Fruit fly (Drosophila melanogaster) whole organism, embryonic: ENCODE results near the gene Hou.

ENCODE experiments used
- Aef1 ChIP-seq: fragments of 200-800 bp; sonication (Bioruptor generic); IDR thresholded peaks from 3 replicates; pipeline ENCODE4 v1.3.6; 2022; ENCODE audit warnings: missing biosample characterization, missing genetic modification characterization
- Asciz ChIP-seq: fragments of 200-800 bp; sonication (Bioruptor generic); optimal IDR thresholded peaks from 2 replicates; lab custom pipeline; 2017; ENCODE audit warnings: missing biosample characterization, mild to moderate bottlenecking, missing genetic modification characterization, missing genetic modification reagents
- Atf3 ChIP-seq: fragments of 200-800 bp; sonication (Bioruptor generic); optimal IDR thresholded peaks from 3 replicates; lab custom pipeline; 2016; ENCODE audit warnings: missing biosample characterization, missing genetic modification characterization
- CG10979 ChIP-seq: fragments of 200-800 bp; sonication (Bioruptor generic); optimal IDR thresholded peaks from 2 replicates; lab custom pipeline; 2018; ENCODE audit warnings: missing biosample characterization, mild to moderate bottlenecking, missing genetic modification characterization, moderate library complexity
- CG11247 ChIP-seq: fragments of 200-800 bp; sonication (Bioruptor generic); IDR thresholded peaks from 2 replicates; pipeline ENCODE4 v1.3.6; 2022; ENCODE audit warnings: missing biosample characterization, missing genetic modification characterization
- CG12104 ChIP-seq: fragments of 200-800 bp; sonication (Bioruptor generic); optimal IDR thresholded peaks from 3 replicates; lab custom pipeline; 2016; ENCODE audit warnings: missing biosample characterization, missing genetic modification characterization
- CG13775 ChIP-seq: fragments of 200-800 bp; sonication (Bioruptor generic); optimal IDR thresholded peaks from 3 replicates; lab custom pipeline; 2017; ENCODE audit warnings: missing biosample characterization, mild to moderate bottlenecking, missing genetic modification characterization
- CG15696 ChIP-seq: fragments of 200-800 bp; sonication (Bioruptor generic); optimal IDR thresholded peaks from 2 replicates; lab custom pipeline; 2019; ENCODE audit warnings: missing biosample characterization, mild to moderate bottlenecking, missing genetic modification characterization, moderate library complexity
- CG17568 ChIP-seq: fragments of 200-800 bp; sonication (Bioruptor generic); optimal IDR thresholded peaks from 2 replicates; lab custom pipeline; 2018; ENCODE audit warnings: missing biosample characterization, mild to moderate bottlenecking, missing genetic modification characterization, moderate library complexity
- CG2120 ChIP-seq: fragments of 200-800 bp; sonication (Bioruptor generic); optimal IDR thresholded peaks from 3 replicates; lab custom pipeline; 2016; ENCODE audit warnings: missing biosample characterization, missing genetic modification characterization
- CG2712 ChIP-seq: fragments of 200-800 bp; optimal IDR thresholded peaks from 3 replicates; lab custom pipeline; 2019; ENCODE audit warnings: missing biosample characterization, mild to moderate bottlenecking, missing genetic modification characterization, moderate library complexity
- CG31224 ChIP-seq: fragments of 200-800 bp; sonication (Bioruptor generic); IDR thresholded peaks from 2 replicates; pipeline ENCODE4 v1.3.6; 2022; ENCODE audit warnings: missing biosample characterization, missing genetic modification characterization
- CG32767 ChIP-seq: fragments of 200-800 bp; sonication (Bioruptor generic); IDR thresholded peaks from 2 replicates; pipeline ENCODE4 v1.3.6; 2022; ENCODE audit warnings: missing biosample characterization, missing genetic modification characterization
- CG3281 ChIP-seq: fragments of 200-800 bp; sonication (Bioruptor generic); optimal IDR thresholded peaks from 3 replicates; lab custom pipeline; 2017; ENCODE audit warnings: missing biosample characterization, mild to moderate bottlenecking, missing genetic modification characterization
- CG34422 ChIP-seq: fragments of 200-800 bp; sonication (Bioruptor generic); IDR thresholded peaks from 3 replicates; pipeline ENCODE4 v1.3.6; 2022; ENCODE audit warnings: missing biosample characterization, missing genetic modification characterization
- CG4730 ChIP-seq: fragments of 200-800 bp; sonication (Bioruptor generic); IDR thresholded peaks from 2 replicates; pipeline ENCODE4 v1.3.6; 2022; ENCODE audit warnings: missing biosample characterization, missing genetic modification characterization
- CG7745 ChIP-seq: fragments of 200-800 bp; sonication (Bioruptor generic); optimal IDR thresholded peaks from 2 replicates; lab custom pipeline; 2018; ENCODE audit warnings: missing biosample characterization, mild to moderate bottlenecking, missing genetic modification characterization, moderate library complexity
- CG8290 ChIP-seq, 3 experiments: fragments of 200-800 bp; sonication (Bioruptor generic); optimal IDR thresholded peaks; 2 replicates each; lab custom pipeline; 2016 to 2019; ENCODE audit warnings: missing biosample characterization in 3 of 3, missing genetic modification characterization in 3 of 3, mild to moderate bottlenecking in 2 of 3, moderate library complexity in 1 of 3
- CG8388 ChIP-seq: fragments of 200-800 bp; sonication (Bioruptor generic); optimal IDR thresholded peaks from 2 replicates; lab custom pipeline; 2019; ENCODE audit warnings: missing biosample characterization, mild to moderate bottlenecking, missing genetic modification characterization, moderate library complexity
- CG9876 ChIP-seq: fragments of 200-800 bp; sonication (Bioruptor generic); optimal IDR thresholded peaks from 2 replicates; lab custom pipeline; 2016; ENCODE audit warnings: missing biosample characterization, missing genetic modification characterization
- Camta ChIP-seq: fragments of 200-800 bp; sonication (Bioruptor generic); optimal IDR thresholded peaks from 2 replicates; lab custom pipeline; 2016; ENCODE audit warnings: missing biosample characterization, missing genetic modification characterization
- CkIIα-i1 ChIP-seq: fragments of 200-800 bp; sonication (Bioruptor generic); IDR thresholded peaks from 2 replicates; pipeline ENCODE4 v1.3.6; 2022; ENCODE audit warnings: missing biosample characterization, missing genetic modification characterization
- Doc3 ChIP-seq: fragments of 200-800 bp; sonication (Bioruptor generic); IDR thresholded peaks from 3 replicates; pipeline ENCODE4 v1.3.6; 2022; ENCODE audit warnings: missing biosample characterization, missing genetic modification characterization; ENCODE audit not compliant: partially characterized antibody
- Dp ChIP-seq: fragments of 200-800 bp; sonication (Bioruptor generic); optimal IDR thresholded peaks from 2 replicates; lab custom pipeline; 2018; ENCODE audit warnings: missing biosample characterization, mild to moderate bottlenecking, missing genetic modification characterization, moderate library complexity
- Fer3 ChIP-seq: fragments of 200-800 bp; sonication (Bioruptor generic); optimal IDR thresholded peaks from 2 replicates; lab custom pipeline; 2018; ENCODE audit warnings: missing biosample characterization, mild to moderate bottlenecking, missing genetic modification characterization, moderate library complexity
- H15 ChIP-seq: fragments of 200-800 bp; sonication (Bioruptor generic); IDR thresholded peaks from 3 replicates; pipeline ENCODE4 v1.3.6; 2022; ENCODE audit warnings: missing biosample characterization, missing genetic modification characterization
- HHEX ChIP-seq: fragments of 200-800 bp; sonication (Bioruptor generic); optimal IDR thresholded peaks from 3 replicates; lab custom pipeline; 2017; ENCODE audit warnings: missing biosample characterization, mild to moderate bottlenecking, missing genetic modification characterization, missing genetic modification reagents
- HLH4C ChIP-seq: fragments of 200-800 bp; sonication (Bioruptor generic); IDR thresholded peaks from 3 replicates; pipeline ENCODE4 v1.3.6; 2022; ENCODE audit warnings: missing biosample characterization, missing genetic modification characterization; ENCODE audit not compliant: partially characterized antibody
- Hand ChIP-seq: fragments of 200-800 bp; sonication (Bioruptor generic); optimal IDR thresholded peaks from 2 replicates; lab custom pipeline; 2017; ENCODE audit warnings: mild to moderate bottlenecking, missing biosample characterization, missing genetic modification reagents, missing genetic modification characterization
- Jarid2 ChIP-seq: fragments of 200-800 bp; sonication (Bioruptor generic); optimal IDR thresholded peaks from 3 replicates; lab custom pipeline; 2017; ENCODE audit warnings: mild to moderate bottlenecking, missing biosample characterization, missing genetic modification reagents, missing genetic modification characterization
- NC2β ChIP-seq: fragments of 200-800 bp; sonication (Bioruptor generic); optimal IDR thresholded peaks from 2 replicates; lab custom pipeline; 2016; ENCODE audit warnings: missing biosample characterization, missing genetic modification characterization
- NfI ChIP-seq: fragments of 200-800 bp; sonication (Bioruptor generic); optimal IDR thresholded peaks from 3 replicates; lab custom pipeline; 2018; ENCODE audit warnings: missing biosample characterization, mild to moderate bottlenecking, missing genetic modification characterization, moderate library complexity
- Oaz ChIP-seq: fragments of 200-800 bp; sonication (Bioruptor generic); IDR thresholded peaks from 2 replicates; pipeline ENCODE4 v1.3.6; 2022; ENCODE audit warnings: missing biosample characterization, missing genetic modification characterization
- Ptx1 ChIP-seq: fragments of 200-800 bp; sonication (Bioruptor generic); IDR thresholded peaks from 2 replicates; pipeline ENCODE4 v1.3.6; 2022; ENCODE audit warnings: missing biosample characterization, missing genetic modification characterization
- Ravus ChIP-seq: fragments of 200-800 bp; sonication (Bioruptor generic); IDR thresholded peaks from 2 replicates; pipeline ENCODE4 v1.3.6; 2022; ENCODE audit warnings: missing biosample characterization, missing genetic modification characterization
- bbx ChIP-seq: fragments of 200-800 bp; sonication (Bioruptor generic); IDR thresholded peaks from 2 replicates; pipeline ENCODE4 v1.3.6; 2022; ENCODE audit warnings: missing biosample characterization, missing genetic modification characterization; ENCODE audit not compliant: partially characterized antibody
- crp ChIP-seq, 2 experiments: fragments of 200-800 bp; sonication (Bioruptor generic); optimal IDR thresholded peaks; 2 replicates in 1 of 2; 3 replicates in 1 of 2; lab custom pipeline; 2017; ENCODE audit warnings: missing biosample characterization in 2 of 2, missing genetic modification characterization in 2 of 2, mild to moderate bottlenecking in 1 of 2, moderate library complexity in 1 of 2
- gcm ChIP-seq: fragments of 200-800 bp; sonication (Bioruptor generic); optimal IDR thresholded peaks from 2 replicates; lab custom pipeline; 2019; ENCODE audit warnings: missing biosample characterization, mild to moderate bottlenecking, missing genetic modification characterization, moderate library complexity
- grn ChIP-seq: fragments of 200-800 bp; sonication (Bioruptor generic); optimal IDR thresholded peaks from 3 replicates; lab custom pipeline; 2017; ENCODE audit warnings: missing biosample characterization, missing genetic modification characterization
- knrl ChIP-seq: fragments of 200-800 bp; sonication (Bioruptor generic); IDR thresholded peaks from 3 replicates; pipeline ENCODE4 v1.3.6; 2022; ENCODE audit warnings: missing biosample characterization, missing genetic modification characterization; ENCODE audit not compliant: partially characterized antibody
- nmo ChIP-seq: fragments of 200-800 bp; sonication (Bioruptor generic); optimal IDR thresholded peaks from 2 replicates; lab custom pipeline; 2018; ENCODE audit warnings: missing biosample characterization, mild to moderate bottlenecking, missing genetic modification characterization, moderate library complexity
- onecut ChIP-seq: fragments of 200-800 bp; sonication (Bioruptor generic); IDR thresholded peaks from 2 replicates; pipeline ENCODE4 v1.3.6; 2022; ENCODE audit warnings: missing biosample characterization, missing genetic modification characterization
- pnt ChIP-seq: fragments of 200-800 bp; sonication (Bioruptor generic); optimal IDR thresholded peaks from 3 replicates; lab custom pipeline; 2016; ENCODE audit warnings: missing biosample characterization, missing genetic modification characterization
- ranshi ChIP-seq: fragments of 200-800 bp; sonication (Bioruptor generic); IDR thresholded peaks from 2 replicates; pipeline ENCODE4 v1.3.6; 2022; ENCODE audit warnings: missing biosample characterization, missing genetic modification characterization
- rib ChIP-seq: fragments of 200-800 bp; sonication (Bioruptor generic); IDR thresholded peaks from 2 replicates; pipeline ENCODE4 v1.3.6; 2022; ENCODE audit warnings: missing biosample characterization, missing genetic modification characterization
- row ChIP-seq: fragments of 200-800 bp; sonication (Bioruptor generic); IDR thresholded peaks from 3 replicates; pipeline ENCODE4 v1.3.6; 2022; ENCODE audit warnings: missing biosample characterization, missing genetic modification characterization
- twi ChIP-seq: fragments of 200-800 bp; optimal IDR thresholded peaks from 2 replicates; lab custom pipeline; 2019; ENCODE audit warnings: missing biosample characterization, mild to moderate bottlenecking, missing genetic modification characterization, moderate library complexity
- unc-4 ChIP-seq: fragments of 200-800 bp; sonication (Bioruptor generic); IDR thresholded peaks from 2 replicates; pipeline ENCODE4 v1.3.6; 2022; ENCODE audit warnings: missing biosample characterization, missing genetic modification characterization; ENCODE audit not compliant: partially characterized antibody
- zf30C ChIP-seq: fragments of 200-800 bp; sonication (Bioruptor generic); optimal IDR thresholded peaks from 3 replicates; lab custom pipeline; 2018; ENCODE audit warnings: missing biosample characterization, mild to moderate bottlenecking, missing genetic modification characterization

Gene Hou

DNA sequence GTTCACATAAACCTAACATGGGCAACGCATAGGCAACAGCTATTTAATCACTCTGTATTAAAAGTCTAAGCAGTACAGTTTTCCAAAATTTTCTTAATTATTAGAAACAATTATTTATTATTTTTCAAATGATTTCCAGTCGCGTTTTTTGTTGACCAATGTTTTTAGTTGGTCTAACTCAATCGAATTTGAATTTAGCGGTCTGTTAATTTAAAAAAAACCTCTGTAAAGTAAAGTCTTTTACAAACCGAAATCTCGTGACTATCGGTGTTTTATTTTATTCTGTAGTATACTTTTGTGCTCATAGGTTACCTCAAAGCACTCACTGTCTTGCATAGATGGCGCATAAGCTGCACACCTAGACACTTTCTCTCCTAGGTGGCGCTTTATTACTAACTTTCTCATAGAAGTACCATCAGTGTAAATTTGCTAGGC is 15.1 kb downstream of the Hou start (continued):
- TF ChIP-seq ranshi (GFP tag; lab: Robert Waterston, UW) = no peak
- TF ChIP-seq Ptx1 (GFP tag; lab: Robert Waterston, UW) = peak; percentile 49; the same call in 1 of the 2 replicates
- no peak; the same call in 2 of the 3 replicates for TF ChIP-seq Aef1 (GFP tag; lab: Robert Waterston, UW)
- peak; percentile 48 for TF ChIP-seq CG2120 (GFP tag; lab: Kevin White, UChicago)
- peak; percentile 70 for TF ChIP-seq knrl (GFP tag; lab: Robert Waterston, UW)
- TF ChIP-seq CG13775 = peak; percentile 15
- TF ChIP-seq bbx (GFP tag; lab: Robert Waterston, UW) = peak; percentile 6
- TF ChIP-seq pnt (GFP tag; lab: Kevin White, UChicago) = peak; percentile 29
- no peak for TF ChIP-seq HHEX (GFP tag; lab: Kevin White, UChicago)
- peak; percentile 61 for TF ChIP-seq Doc3 (GFP tag; lab: Robert Waterston, UW)
- no peak for TF ChIP-seq CG17568 (GFP tag; lab: Kevin White, UChicago)
- TF ChIP-seq HLH4C (GFP tag; lab: Robert Waterston, UW) = peak; percentile 58; the same call in 1 of the 3 replicates
- no peak for TF ChIP-seq Asciz (GFP tag; lab: Kevin White, UChicago)
- no peak for TF ChIP-seq H15 (GFP tag; lab: Robert Waterston, UW)
- TF ChIP-seq CG8388 (GFP tag; lab: Kevin White, UChicago) = no peak
- TF ChIP-seq NfI (GFP tag; lab: Kevin White, UChicago) = peak; percentile 42
- no peak for TF ChIP-seq Oaz (GFP tag; lab: Robert Waterston, UW)
- peak; percentile 6 for TF ChIP-seq CG2712 (tag; lab: Kevin White, UChicago)
- TF ChIP-seq Ravus (GFP tag; lab: Robert Waterston, UW) = no peak
- TF ChIP-seq unc-4 (GFP tag; lab: Robert Waterston, UW) = peak; percentile 71; the same call in 1 of the 2 replicates
- TF ChIP-seq nmo (GFP tag; lab: Kevin White, UChicago) = peak; percentile 27
- TF ChIP-seq rib (GFP tag; lab: Robert Waterston, UW) = no peak
- TF ChIP-seq twi (tag; lab: Kevin White, UChicago) = no peak
- TF ChIP-seq CG9876 (GFP tag; lab: Kevin White, UChicago) = peak; percentile 21
- TF ChIP-seq Fer3 (tag; lab: Kevin White, UChicago) = peak; percentile 28

DNA sequence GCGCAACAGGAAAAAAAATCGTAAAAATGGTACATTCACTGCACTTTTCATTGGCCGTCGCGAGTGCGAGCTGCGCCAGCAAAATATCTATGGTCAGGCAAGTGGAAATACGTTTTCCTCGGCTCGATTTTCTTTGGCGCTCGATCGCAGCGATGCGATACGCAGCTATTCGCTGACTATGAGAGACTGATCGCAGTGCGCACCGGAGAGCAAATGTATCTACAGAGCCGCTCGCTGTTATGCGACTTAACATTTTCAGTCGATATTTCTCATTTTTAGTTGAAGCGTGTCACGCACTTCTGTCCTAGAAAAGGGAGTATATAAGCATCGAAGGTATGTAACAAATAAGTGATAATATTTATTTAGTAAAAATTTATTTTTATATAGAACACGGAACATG is 15.5 kb downstream of the Hou start, which contains the start of gene wgn:
Gene wgn, minus strand, starts transcription at position 193 of the 400 bp plus-strand sequence.
- no peak for TF ChIP-seq CG10979 (tag; lab: Kevin White, UChicago)
- no peak for TF ChIP-seq CG32767
- TF ChIP-seq grn (GFP tag; lab: Kevin White, UChicago) = peak; percentile 24
- no peak for TF ChIP-seq CG4730 (GFP tag; lab: Robert Waterston, UW)
- TF ChIP-seq zf30C (GFP tag; lab: Kevin White, UChicago) = peak; percentile 15
- TF ChIP-seq CG8290 (GFP tag; optimal IDR thresholded peaks at IDR 0.05; lab: Kevin White, UChicago) = no peak
- peak in 1 of 2 experiments; percentile 41 for TF ChIP-seq CG8290 (tag; optimal IDR thresholded peaks at IDR 0.05; lab: Kevin White, UChicago)
- TF ChIP-seq row (GFP tag; lab: Robert Waterston, UW) = peak; percentile 41; the same call in 1 of the 3 replicates
- no peak for TF ChIP-seq Atf3 (GFP tag; lab: Kevin White, UChicago)
- TF ChIP-seq gcm (GFP tag; lab: Kevin White, UChicago) = no peak
- TF ChIP-seq CG7745 = no peak
- no peak for TF ChIP-seq onecut (GFP tag; lab: Robert Waterston, UW)
- TF ChIP-seq CG15696 = no peak
- TF ChIP-seq CG34422 = 0 out of 3 replicates have a peak, but pooled peaks have one; percentile 15
- no peak for TF ChIP-seq CkIIα-i1 (GFP tag; lab: Robert Waterston, UW)
- peak; percentile 95 for TF ChIP-seq Jarid2 (GFP tag; lab: Kevin White, UChicago)
- TF ChIP-seq Dp (GFP tag; lab: Kevin White, UChicago) = no peak
- no peak for TF ChIP-seq CG3281
- TF ChIP-seq knrl (GFP tag; lab: Robert Waterston, UW) = peak; percentile 68; the same call in 1 of the 3 replicates
- no peak for TF ChIP-seq Hand (GFP tag; lab: Kevin White, UChicago)
- TF ChIP-seq Camta (GFP tag; lab: Kevin White, UChicago) = no peak
- no peak for TF ChIP-seq NC2β
- TF ChIP-seq CG31224 (GFP tag; lab: Robert Waterston, UW) = no peak
- no peak for TF ChIP-seq CG11247 (GFP tag; lab: Robert Waterston, UW)
- no peak for TF ChIP-seq crp (GFP tag; optimal IDR thresholded peaks at IDR 0.05; lab: Kevin White, UChicago)
- no peak for TF ChIP-seq CG12104 (GFP tag; lab: Kevin White, UChicago)
